Fruit fly (Drosophila melanogaster) whole organism, adult: ENCODE measurements around the gene CG13047.

ENCODE experiments used
- CG11617 ChIP-seq: fragments of 200-800 bp; sonication (Bioruptor generic); optimal IDR thresholded peaks from 2 replicates; lab custom pipeline; 2017; ENCODE audit warnings: mild to moderate bottlenecking, missing biosample characterization, missing genetic modification reagents, missing genetic modification characterization
- CG12768 ChIP-seq: fragments of 200-800 bp; sonication (Bioruptor generic); optimal IDR thresholded peaks from 2 replicates; lab custom pipeline; 2017; ENCODE audit warnings: missing biosample characterization, missing genetic modification characterization, mild to moderate bottlenecking, moderate library complexity, missing genetic modification reagents
- CG14711 ChIP-seq: fragments of 200-800 bp; sonication (Bioruptor generic); optimal IDR thresholded peaks from 2 replicates; lab custom pipeline; 2018; ENCODE audit warnings: missing biosample characterization, mild to moderate bottlenecking, missing genetic modification characterization, moderate library complexity
- CG1620 ChIP-seq: fragments of 200-800 bp; sonication (Bioruptor generic); optimal IDR thresholded peaks from 2 replicates; lab custom pipeline; 2016; ENCODE audit warnings: missing biosample characterization, missing genetic modification characterization
- CG33017 ChIP-seq: fragments of 200-800 bp; sonication (Bioruptor generic); optimal IDR thresholded peaks from 2 replicates; lab custom pipeline; 2018; ENCODE audit warnings: missing biosample characterization, mild to moderate bottlenecking, missing genetic modification characterization, moderate library complexity
- CG5204 ChIP-seq: fragments of 200-800 bp; sonication (Bioruptor generic); optimal IDR thresholded peaks from 2 replicates; lab custom pipeline; 2016; ENCODE audit warnings: missing biosample characterization, missing genetic modification characterization
- CG7045 ChIP-seq: fragments of 200-800 bp; sonication (Bioruptor generic); optimal IDR thresholded peaks from 2 replicates; lab custom pipeline; 2017; ENCODE audit warnings: missing biosample characterization, mild to moderate bottlenecking, missing genetic modification characterization
- CG7101 ChIP-seq: fragments of 200-800 bp; sonication (Bioruptor generic); optimal IDR thresholded peaks from 2 replicates; lab custom pipeline; 2018; ENCODE audit warnings: missing biosample characterization, mild to moderate bottlenecking, missing genetic modification characterization, moderate library complexity
- Clk ChIP-seq: fragments of 200-800 bp; sonication (Bioruptor generic); optimal IDR thresholded peaks from 2 replicates; lab custom pipeline; 2017; ENCODE audit warnings: missing biosample characterization, missing genetic modification characterization
- Crg-1 ChIP-seq: fragments of 200-800 bp; sonication (Bioruptor generic); optimal IDR thresholded peaks from 2 replicates; lab custom pipeline; 2016; ENCODE audit warnings: missing biosample characterization, missing genetic modification characterization
- Hr96 ChIP-seq: fragments of 200-800 bp; sonication (Bioruptor generic); optimal IDR thresholded peaks from 2 replicates; lab custom pipeline; 2016; ENCODE audit warnings: missing biosample characterization, missing genetic modification characterization
- Mnt ChIP-seq: fragments of 200-800 bp; sonication (Bioruptor generic); optimal IDR thresholded peaks from 2 replicates; lab custom pipeline; 2016; ENCODE audit warnings: missing biosample characterization, mild to moderate bottlenecking, missing genetic modification characterization
- bab1 ChIP-seq: fragments of 200-800 bp; sonication (Bioruptor generic); optimal IDR thresholded peaks from 3 replicates; lab custom pipeline; 2019; ENCODE audit warnings: missing biosample characterization, mild to moderate bottlenecking, missing genetic modification characterization, moderate library complexity
- cic ChIP-seq: fragments of 200-800 bp; sonication (Bioruptor generic); optimal IDR thresholded peaks from 2 replicates; lab custom pipeline; 2017; ENCODE audit warnings: missing biosample characterization, mild to moderate bottlenecking, missing genetic modification characterization, moderate library complexity
- cnc ChIP-seq, 2 experiments: fragments of >200 bp; optimal IDR thresholded peaks; 2 replicates each; lab custom pipeline; 2017
- kay ChIP-seq: fragments of 200-800 bp; sonication (Bioruptor generic); peaks from one replicate; lab custom pipeline; 2016; ENCODE audit warnings: missing biosample characterization, missing genetic modification characterization, borderline replicate concordance
- ovo ChIP-seq: fragments of 200-800 bp; sonication (Bioruptor generic); optimal IDR thresholded peaks from 2 replicates; lab custom pipeline; 2016; ENCODE audit warnings: missing biosample characterization, missing genetic modification characterization
- pad ChIP-seq: fragments of 200-800 bp; sonication (Bioruptor generic); optimal IDR thresholded peaks from 3 replicates; lab custom pipeline; 2017; ENCODE audit warnings: missing biosample characterization, missing genetic modification characterization, mild to moderate bottlenecking, moderate library complexity, missing genetic modification reagents
- tj ChIP-seq: fragments of 200-800 bp; sonication (Bioruptor generic); optimal IDR thresholded peaks from 3 replicates; lab custom pipeline; 2017; ENCODE audit warnings: missing biosample characterization, mild to moderate bottlenecking, missing genetic modification characterization, moderate library complexity
- toe ChIP-seq: fragments of 200-800 bp; sonication (Bioruptor generic); optimal IDR thresholded peaks from 2 replicates; lab custom pipeline; 2016; ENCODE audit warnings: missing biosample characterization, missing genetic modification characterization

Gene CG13047

DNA sequence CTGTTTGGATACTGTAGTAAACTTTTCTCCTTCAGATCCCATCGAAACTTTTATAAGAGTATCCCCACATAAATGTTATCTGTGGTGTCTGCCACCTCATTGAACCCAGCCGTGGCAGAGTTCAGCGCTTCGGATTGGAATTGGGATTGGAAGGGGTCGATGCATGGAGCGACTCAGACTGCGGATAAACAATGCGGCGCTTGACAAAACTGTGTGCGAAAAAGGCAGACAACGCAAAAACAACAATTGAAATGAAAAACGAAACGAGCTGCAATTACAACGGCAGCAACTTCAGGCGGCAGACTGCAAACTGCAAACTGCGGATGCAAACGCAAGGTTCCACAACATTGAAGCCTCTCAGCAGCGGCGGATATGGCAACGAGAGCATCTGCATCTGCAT lies 28.8 kb upstream of the CG13047 start, which contains the start of gene CG13062:
TSS of gene CG13062 (plus strand) at position 301 of the 400 bp plus-strand sequence.
- TF ChIP-seq bab1 (GFP tag; lab: Kevin White, UChicago) (no peak), CG33017 (no peak), CG1620 (GFP tag; lab: Kevin White, UChicago) (no peak), tj (no peak), CG12768 (GFP tag; lab: Kevin White, UChicago) (no peak), Mnt (GFP tag; lab: Kevin White, UChicago) (no peak), pad (no peak), cic (GFP tag; lab: Kevin White, UChicago) (no peak), kay (GFP tag; lab: Kevin White, UChicago) (no peak), CG5204 (no peak), ovo (GFP tag; lab: Kevin White, UChicago) (no peak), toe (GFP tag; lab: Kevin White, UChicago) (no peak), CG7045 (GFP tag; lab: Kevin White, UChicago) (no peak), CG7101 (no peak), cnc (optimal IDR thresholded peaks at IDR 0.05; lab: Kevin White, UChicago) (no peak), Clk (GFP tag; lab: Kevin White, UChicago) (no peak)

DNA sequence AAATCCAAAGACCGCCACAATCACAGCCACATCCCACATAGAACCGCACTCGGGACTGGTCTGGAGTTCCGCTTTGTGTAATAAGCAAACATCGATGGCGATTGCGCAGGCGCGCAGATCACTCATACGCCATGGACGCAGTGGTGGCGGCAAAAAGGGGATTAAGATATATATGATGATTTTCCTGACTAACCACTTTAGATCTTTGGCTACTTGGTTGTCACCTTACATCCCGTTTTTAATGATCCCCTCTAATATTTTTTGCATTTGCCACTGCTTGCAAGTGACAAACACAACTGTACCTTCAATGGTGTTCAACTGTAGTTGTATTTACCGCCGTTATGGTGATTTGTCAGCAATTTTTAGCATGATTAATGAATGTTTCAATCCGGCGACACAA lies 24.8 kb upstream of the CG13047 start:
- TF ChIP-seq tj (no peak), CG12768 (GFP tag; lab: Kevin White, UChicago) (no peak), CG5204 (peak; percentile 32), kay (GFP tag; lab: Kevin White, UChicago) (no peak), CG33017 (no peak), CG7101 (no peak), CG11617 (GFP tag; lab: Kevin White, UChicago) (no peak), Crg-1 (GFP tag; lab: Kevin White, UChicago) (no peak)

DNA sequence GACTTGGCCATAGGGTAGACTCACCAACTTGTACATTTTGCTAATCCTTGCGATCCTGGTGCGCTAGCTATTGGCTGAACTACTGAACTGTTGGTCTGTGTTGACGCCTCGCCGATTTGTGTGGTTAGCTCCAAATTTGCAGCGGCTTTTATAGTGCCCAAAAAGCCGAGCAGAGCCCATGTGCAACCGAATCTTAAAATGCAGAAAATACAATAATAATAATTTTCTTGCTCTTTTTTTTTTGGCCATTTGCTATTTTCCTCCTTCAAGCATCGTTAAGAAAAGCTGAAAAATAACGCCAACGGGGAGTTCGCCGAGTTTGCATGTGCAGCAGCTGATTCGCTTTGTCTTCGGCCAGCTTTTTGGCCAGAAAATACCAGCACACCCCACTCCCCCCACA lies 23.2 kb upstream of the CG13047 start, which contains the start of gene CG13042:
TSS of gene CG13042 (minus strand) at position 101 of the 400 bp plus-strand sequence.
- TF ChIP-seq Crg-1 (GFP tag; lab: Kevin White, UChicago) (no peak), CG7101 (no peak), cnc (optimal IDR thresholded peaks at IDR 0.05; lab: Kevin White, UChicago) (no peak), Hr96 (GFP tag; lab: Kevin White, UChicago) (no peak), CG7045 (GFP tag; lab: Kevin White, UChicago) (no peak), CG12768 (GFP tag; lab: Kevin White, UChicago) (no peak), CG33017 (no peak), Mnt (GFP tag; lab: Kevin White, UChicago) (no peak), CG11617 (GFP tag; lab: Kevin White, UChicago) (no peak), cic (GFP tag; lab: Kevin White, UChicago) (no peak), ovo (GFP tag; lab: Kevin White, UChicago) (no peak), toe (GFP tag; lab: Kevin White, UChicago) (no peak), Clk (GFP tag; lab: Kevin White, UChicago) (no peak), pad (no peak), CG14711 (tag; lab: Kevin White, UChicago) (no peak)

DNA sequence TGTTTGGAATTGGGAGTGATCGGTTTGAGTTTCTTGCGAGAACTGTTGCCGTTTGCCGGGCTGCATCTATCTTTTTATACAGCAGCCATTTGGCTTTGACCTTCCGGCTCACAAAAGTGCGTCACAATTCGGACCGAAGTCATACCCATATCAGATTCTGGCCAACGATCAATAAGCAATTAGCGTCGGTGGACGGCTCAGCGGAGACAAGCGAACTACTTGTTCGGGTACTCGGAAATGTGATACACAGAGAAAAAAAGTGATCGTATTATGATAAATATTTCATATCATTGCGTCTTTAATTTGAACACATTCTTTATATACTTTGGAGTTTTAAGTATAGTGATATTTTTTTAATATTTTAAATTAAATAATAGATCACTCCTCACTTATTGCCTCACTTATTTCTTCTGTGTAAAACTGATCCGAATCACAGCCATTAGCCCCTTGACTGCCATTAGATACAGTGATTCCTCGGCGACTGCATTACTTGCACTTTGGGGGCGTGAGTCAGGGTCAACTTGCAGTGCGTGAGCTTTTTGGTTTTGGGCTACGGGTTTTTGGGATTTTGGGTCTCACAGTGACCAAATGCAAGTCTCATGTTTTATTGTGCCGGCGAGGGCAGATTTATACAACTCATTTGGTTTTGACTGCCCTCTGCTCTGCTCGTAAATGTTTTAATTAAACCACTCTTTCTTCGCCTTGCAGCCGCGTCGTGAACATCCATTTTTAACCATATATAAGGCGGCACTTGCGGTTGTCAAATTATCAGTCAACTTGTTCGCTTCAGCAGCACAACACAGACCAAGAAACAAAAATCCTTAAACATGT lies 20.8 kb upstream of the CG13047 start, which contains the start of the genes CG13043 and CG13063:
TSS of gene CG13043 (minus strand) at position 51 of the 831 bp plus-strand sequence.
TSS of gene CG13063 (plus strand) at position 781 of the 831 bp plus-strand sequence.
- TF ChIP-seq pad (no peak), CG5204 (no peak), CG14711 (tag; lab: Kevin White, UChicago) (no peak), CG12768 (GFP tag; lab: Kevin White, UChicago) (no peak), CG11617 (GFP tag; lab: Kevin White, UChicago) (no peak), CG7045 (GFP tag; lab: Kevin White, UChicago) (no peak), CG1620 (GFP tag; lab: Kevin White, UChicago) (no peak), kay (GFP tag; lab: Kevin White, UChicago) (no peak), toe (GFP tag; lab: Kevin White, UChicago) (no peak), bab1 (GFP tag; lab: Kevin White, UChicago) (no peak), Hr96 (GFP tag; lab: Kevin White, UChicago) (no peak), Mnt (GFP tag; lab: Kevin White, UChicago) (no peak), tj (no peak), CG33017 (no peak), ovo (GFP tag; lab: Kevin White, UChicago) (no peak)

DNA sequence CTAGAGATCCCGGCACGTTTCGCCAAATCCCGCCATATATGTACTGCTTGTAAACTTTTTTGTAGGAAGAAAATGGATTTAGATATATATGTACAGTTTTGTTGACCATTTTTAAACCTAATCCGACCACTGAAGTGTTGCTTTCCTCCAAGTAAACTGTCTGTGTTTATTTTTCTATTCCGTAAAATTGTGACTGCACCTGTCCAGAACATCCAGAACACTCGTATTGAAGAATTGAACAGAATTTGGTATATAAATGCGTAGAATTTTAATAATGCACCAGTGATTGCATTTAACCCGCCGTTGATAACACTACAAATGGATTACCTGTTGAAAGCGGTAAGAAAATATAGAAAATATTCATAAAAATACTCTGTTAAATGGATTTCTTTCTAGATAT lies 18.8 kb upstream of the CG13047 start, which contains the start of gene CG43249:
TSS of gene CG43249 (plus strand) at position 301 of the 400 bp plus-strand sequence.
- TF ChIP-seq CG7045 (GFP tag; lab: Kevin White, UChicago) (no peak), ovo (GFP tag; lab: Kevin White, UChicago) (no peak), kay (GFP tag; lab: Kevin White, UChicago) (no peak), toe (GFP tag; lab: Kevin White, UChicago) (no peak), CG7101 (no peak), CG14711 (tag; lab: Kevin White, UChicago) (no peak), cic (GFP tag; lab: Kevin White, UChicago) (no peak), pad (no peak), CG33017 (no peak), Hr96 (GFP tag; lab: Kevin White, UChicago) (no peak), tj (no peak), bab1 (GFP tag; lab: Kevin White, UChicago) (no peak), Mnt (GFP tag; lab: Kevin White, UChicago) (no peak), Crg-1 (GFP tag; lab: Kevin White, UChicago) (no peak), Clk (GFP tag; lab: Kevin White, UChicago) (no peak), CG11617 (GFP tag; lab: Kevin White, UChicago) (no peak), CG5204 (no peak), cnc (optimal IDR thresholded peaks at IDR 0.05; lab: Kevin White, UChicago) (no peak)
